Worm (Caenorhabditis elegans): ENCODE results near the gene Y47D3A.32.

The Y47D3A.32 gene

DNA sequence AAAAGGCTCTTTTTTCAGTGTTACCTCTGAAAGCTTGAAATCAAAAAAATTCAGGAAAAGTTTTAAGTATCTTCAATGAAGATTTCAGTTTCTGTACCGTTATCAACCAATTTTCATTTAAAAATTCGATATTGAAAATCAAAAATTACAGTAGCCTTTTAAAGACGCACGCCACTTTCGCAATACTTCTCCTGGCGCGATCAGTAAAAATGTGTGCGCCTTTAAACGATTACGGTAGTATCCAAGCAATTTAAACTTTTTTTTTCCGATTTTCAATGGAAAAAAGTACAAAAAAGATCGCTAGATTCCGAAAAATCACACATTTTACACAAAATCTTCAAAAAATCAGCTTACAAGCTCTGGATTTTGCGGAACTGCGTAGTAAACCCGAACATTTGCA lies 37.7 kb downstream of the Y47D3A.32 start (continued):
- peak; percentile 25 for TF ChIP-seq dpl-1 (GFP tag; optimal IDR thresholded peaks at IDR 0.05)
- TF ChIP-seq madf-6 (GFP tag; IDR thresholded peaks at IDR 0.05) = peak; percentile 96
- TF ChIP-seq let-607 (tag; optimal IDR thresholded peaks at IDR 0.05) = no peak
- TF ChIP-seq ceh-100 (GFP tag; IDR thresholded peaks at IDR 0.05) = 0 out of 2 replicates have a peak, but pooled peaks have one; percentile 29
- 0 out of 2 replicates have a peak, but pooled peaks have one; percentile 31 for TF ChIP-seq aptf-2 (GFP tag; conservative IDR thresholded peaks at IDR 0.05)

- TF ChIP-seq madf-10 (tag; optimal IDR thresholded peaks at IDR 0.05) (peak; percentile 84), bed-2 (GFP tag; IDR thresholded peaks at IDR 0.05) (peak; percentile 48; the same call in 1 of the 2 replicates), F52B5.7 (tag; optimal IDR thresholded peaks at IDR 0.05) (peak; percentile 13), Y79H2A.3 (GFP tag; conservative IDR thresholded peaks at IDR 0.05) (0 out of 2 replicates have a peak, but pooled peaks have one; percentile 21), madf-8 (GFP tag; conservative IDR thresholded peaks at IDR 0.05) (peak; percentile 64), F39B2.1 (GFP tag; IDR thresholded peaks at IDR 0.05) (no peak), zim-3 (tag; optimal IDR thresholded peaks at IDR 0.05) (no peak), efl-1 (GFP tag; optimal IDR thresholded peaks at IDR 0.05) (peak; percentile 73), F33H1.4 (GFP tag; IDR thresholded peaks at IDR 0.05) (peak; percentile 60), K12H6.12 (tag; optimal IDR thresholded peaks at IDR 0.05) (peak; percentile 38), D2030.7 (GFP tag; IDR thresholded peaks at IDR 0.05) (peak; percentile 59), ceh-91 (GFP tag; IDR thresholded peaks at IDR 0.05) (peak; percentile 42), lir-1 (GFP tag; conservative IDR thresholded peaks at IDR 0.05) (0 out of 2 replicates have a peak, but pooled peaks have one; percentile 25), B0336.3 (GFP tag; IDR thresholded peaks at IDR 0.05) (0 out of 2 replicates have a peak, but pooled peaks have one; percentile 39), nhr-90 (tag; optimal IDR thresholded peaks at IDR 0.05) (no peak), unc-130 (GFP tag; optimal IDR thresholded peaks at IDR 0.05) (peak; percentile 71), xnd-1 (tag; optimal IDR thresholded peaks at IDR 0.05) (peak; percentile 3), ztf-26 (tag; optimal IDR thresholded peaks at IDR 0.05) (no peak), lsl-1 (GFP tag; optimal IDR thresholded peaks at IDR 0.05) (peak; percentile 45), let-526 (GFP tag; IDR thresholded peaks at IDR 0.05) (0 out of 2 replicates have a peak, but pooled peaks have one; percentile 59), hmg-1.2 (GFP tag; IDR thresholded peaks at IDR 0.05) (peak; percentile 24; the same call in 1 of the 2 replicates), ztf-6 (GFP tag; IDR thresholded peaks at IDR 0.05) (0 out of 2 replicates have a peak, but pooled peaks have one; percentile 16), aptf-2 (GFP tag; conservative IDR thresholded peaks at IDR 0.05) (peak; percentile 69; the same call in 1 of the 2 replicates), ekl-4 (GFP tag; IDR thresholded peaks at IDR 0.05) (no peak), ztf-28 (GFP tag; IDR thresholded peaks at IDR 0.05) (peak; percentile 76; the same call in 1 of the 2 replicates), ZK185.1 (tag; optimal IDR thresholded peaks at IDR 0.05; ENCODE audit: poor library complexity, severe bottlenecking) (no peak), egrh-3 (GFP tag; IDR thresholded peaks at IDR 0.05) (no peak), mcd-1 (GFP tag; IDR thresholded peaks at IDR 0.05) (peak; percentile 67), Y67H2A.10 (GFP tag; conservative IDR thresholded peaks at IDR 0.05) (0 out of 2 replicates have a peak, but pooled peaks have one; percentile 8), attf-3 (GFP tag; conservative IDR thresholded peaks at IDR 0.05) (0 out of 2 replicates have a peak, but pooled peaks have one; percentile 7), rec-8 (tag; optimal IDR thresholded peaks at IDR 0.05) (peak in 1 of 2 experiments; percentile 37), ceh-27 (GFP tag; optimal IDR thresholded peaks at IDR 0.05) (peak; percentile 84), ceh-100 (GFP tag; IDR thresholded peaks at IDR 0.05) (peak; percentile 69), cebp-1 (GFP tag; IDR thresholded peaks at IDR 0.05) (no peak), cebp-1 (tag; optimal IDR thresholded peaks at IDR 0.05) (peak; percentile 52), lin-35 (GFP tag; optimal IDR thresholded peaks at IDR 0.05) (peak in 1 of 3 experiments; percentile 17), dox-1 (GFP tag; IDR thresholded peaks at IDR 0.05) (peak; percentile 74), tbp1 (GFP tag; optimal IDR thresholded peaks at IDR 0.05) (peak; percentile 35), dpl-1 (GFP tag; optimal IDR thresholded peaks at IDR 0.05) (peak; percentile 59), lin-54 (GFP tag; optimal IDR thresholded peaks at IDR 0.05) (peak; percentile 87), egl-18 (GFP tag; IDR thresholded peaks at IDR 0.05) (no peak), madf-6 (GFP tag; IDR thresholded peaks at IDR 0.05) (peak; percentile 81)
These were observed 38.4 kb downstream of the Y47D3A.32 start, which contains the start of the genes gly-9, mib-1 and smc-3 for ce11 chrIII:11290554-11290953. TSS of gene gly-9 (minus strand) at chrIII:11290580. TSS of gene mib-1 (minus strand) at chrIII:11290676. TSS of gene smc-3 (plus strand) at chrIII:11290904.

Measured in whole organism, young adult.